Fruit fly (Drosophila melanogaster): ENCODE results near the gene Sec15.

DNA sequence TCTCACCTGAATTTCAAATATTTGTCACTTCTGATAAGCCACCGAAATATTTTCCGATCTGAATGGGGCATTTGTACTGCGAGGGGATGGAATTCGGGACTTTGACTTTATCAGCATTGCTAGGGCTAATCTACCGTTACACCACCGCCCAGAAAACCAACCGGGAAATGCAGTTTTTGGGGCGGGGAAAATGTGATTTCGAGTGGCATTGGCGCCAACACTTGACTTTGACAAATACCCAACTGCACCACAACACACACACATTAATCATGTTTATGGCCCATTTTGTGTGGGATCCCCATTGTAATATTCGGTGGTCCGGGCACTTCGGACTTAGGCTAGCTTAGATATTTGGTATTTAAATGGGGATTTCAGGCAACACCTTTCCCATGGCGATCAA is 28.8 kb downstream of the Sec15 start:
- no peak for TF ChIP-seq br (GFP tag; optimal IDR thresholded peaks at IDR 0.05)
- no peak for TF ChIP-seq Abd-B (GFP tag; optimal IDR thresholded peaks at IDR 0.05)
- no peak for TF ChIP-seq fru (GFP tag; optimal IDR thresholded peaks at IDR 0.05)
- TF ChIP-seq Mio (GFP tag; optimal IDR thresholded peaks at IDR 0.05), result no peak
- no peak for TF ChIP-seq dl (GFP tag; optimal IDR thresholded peaks at IDR 0.05; ENCODE audit: insufficient read depth in 1 of 2, partially characterized antibody in 2 of 2)
- no peak for TF ChIP-seq GATAd (GFP tag; optimal IDR thresholded peaks at IDR 0.05)
- TF ChIP-seq psq (GFP tag; optimal IDR thresholded peaks at IDR 0.05), result no peak
- no peak for TF ChIP-seq tai (GFP tag; optimal IDR thresholded peaks at IDR 0.05)
- TF ChIP-seq h (GFP tag; optimal IDR thresholded peaks at IDR 0.05), result no peak
- TF ChIP-seq Myc (optimal IDR thresholded peaks at IDR 0.05), result no peak

All from whole organism, wandering third instar larva.